Worm (Caenorhabditis elegans) whole organism, early embryonic: Measurements from ENCODE around the gene Y25C1A.7.

Experiments used
- B0310.2 ChIP-seq: sonication (generic microtip); optimal IDR thresholded peaks from 2 replicates; lab custom pipeline; 2016; ENCODE audit warnings: mild to moderate bottlenecking, missing genetic modification characterization, missing compliant biosample characterization
- F13C5.2 ChIP-seq: sonication (generic microtip); optimal IDR thresholded peaks from 2 replicates; lab custom pipeline; 2017; ENCODE audit warnings: mild to moderate bottlenecking, missing genetic modification characterization, inconsistent platforms, missing compliant biosample characterization
- aly-1 ChIP-seq: sonication (generic microtip); optimal IDR thresholded peaks from 2 replicates; lab custom pipeline; 2016; ENCODE audit warnings: missing genetic modification characterization, missing compliant biosample characterization
- ama-1 ChIP-seq: fragments of 150-350 bp; optimal IDR thresholded peaks from 2 replicates; lab custom pipeline; 2014
- ceh-13 ChIP-seq: fragments of 200-800 bp; sonication (Bioruptor generic); optimal IDR thresholded peaks from 2 replicates; lab custom pipeline; 2018; ENCODE audit warnings: mild to moderate bottlenecking, missing genetic modification characterization, missing compliant biosample characterization
- ceh-36 ChIP-seq: sonication (generic microtip); optimal IDR thresholded peaks from 2 replicates; lab custom pipeline; 2016; ENCODE audit warnings: missing genetic modification characterization, inconsistent platforms, missing compliant biosample characterization
- ets-7 ChIP-seq: sonication (generic microtip); optimal IDR thresholded peaks from 2 replicates; lab custom pipeline; 2016; ENCODE audit warnings: missing genotype, missing genetic modification characterization, missing compliant biosample characterization
- flt-1 ChIP-seq: fragments of 200-800 bp; sonication (Bioruptor generic); IDR thresholded peaks from 2 replicates; pipeline ENCODE4 v1.3.6; 2022; ENCODE audit warnings: missing genetic modification characterization, missing compliant biosample characterization
- hmbx-1 ChIP-seq: sonication (generic microtip); optimal IDR thresholded peaks from 2 replicates; lab custom pipeline; 2016; ENCODE audit warnings: mild to moderate bottlenecking, missing genetic modification characterization, missing compliant biosample characterization
- hmg-4 ChIP-seq: fragments of 200-800 bp; sonication (Bioruptor generic); optimal IDR thresholded peaks from 2 replicates; lab custom pipeline; 2018; ENCODE audit warnings: mild to moderate bottlenecking, missing genetic modification characterization, missing compliant biosample characterization
- hnd-1 ChIP-seq: sonication (generic microtip); optimal IDR thresholded peaks from 2 replicates; lab custom pipeline; 2016; ENCODE audit warnings: missing genetic modification characterization, missing compliant biosample characterization
- pes-1 ChIP-seq: fragments of 200-800 bp; sonication (Bioruptor generic); IDR thresholded peaks from 2 replicates; pipeline ENCODE4 v1.3.6; 2022; ENCODE audit warnings: missing genetic modification reagents, missing genetic modification characterization, missing compliant biosample characterization
- scrt-1 ChIP-seq: fragments of 200-800 bp; sonication (Bioruptor generic); IDR thresholded peaks from 2 replicates; pipeline ENCODE4 v1.3.6; 2022; ENCODE audit warnings: missing genetic modification characterization, missing compliant biosample characterization
- sea-1 ChIP-seq: fragments of 200-800 bp; sonication (Bioruptor generic); conservative IDR thresholded peaks from 2 replicates; pipeline ENCODE4 v1.3.6; 2022; ENCODE audit warnings: missing genetic modification characterization, missing compliant biosample characterization
- tbx-11 ChIP-seq: fragments of 200-800 bp; sonication (Bioruptor generic); IDR thresholded peaks from 2 replicates; pipeline ENCODE4 v1.3.6; 2022; ENCODE audit warnings: missing genetic modification characterization, missing compliant biosample characterization
- tbx-37 ChIP-seq: fragments of 200-800 bp; sonication (Bioruptor generic); conservative IDR thresholded peaks from 2 replicates; pipeline ENCODE4 v1.3.6; 2022; ENCODE audit warnings: missing genetic modification reagents, missing genetic modification characterization, missing compliant biosample characterization
- tra-4 ChIP-seq: sonication (generic microtip); optimal IDR thresholded peaks from 2 replicates; lab custom pipeline; 2017; ENCODE audit warnings: missing genetic modification characterization, missing compliant biosample characterization

Y25C1A.7 gene

ce11 chrII:3091268-3091667 lies 20.4 kb upstream of the Y25C1A.7 start, which contains the start of gene srg-21:
TSS of gene srg-21 (minus strand) at chrII:3091368.
- TF ChIP-seq pes-1 (GFP tag; lab: Robert Waterston, UW) = no peak
- no peak for TF ChIP-seq ama-1 (lab: Kevin White, UChicago)
- TF ChIP-seq tbx-37 (GFP tag; lab: Robert Waterston, UW) = no peak
- no peak for TF ChIP-seq hnd-1 (tag; lab: Kevin White, UChicago)
- TF ChIP-seq scrt-1 (GFP tag; lab: Robert Waterston, UW) = no peak
- no peak for TF ChIP-seq ceh-36 (tag; lab: Kevin White, UChicago)
- no peak for TF ChIP-seq F13C5.2 (tag; lab: Kevin White, UChicago)
- no peak for TF ChIP-seq ets-7 (tag; lab: Kevin White, UChicago)
- TF ChIP-seq tbx-11 (GFP tag; lab: Robert Waterston, UW) = no peak
- TF ChIP-seq B0310.2 (tag; lab: Kevin White, UChicago) = no peak
- no peak for TF ChIP-seq aly-1 (tag; lab: Kevin White, UChicago)
- TF ChIP-seq hmbx-1 (tag; lab: Kevin White, UChicago) = no peak

DNA sequence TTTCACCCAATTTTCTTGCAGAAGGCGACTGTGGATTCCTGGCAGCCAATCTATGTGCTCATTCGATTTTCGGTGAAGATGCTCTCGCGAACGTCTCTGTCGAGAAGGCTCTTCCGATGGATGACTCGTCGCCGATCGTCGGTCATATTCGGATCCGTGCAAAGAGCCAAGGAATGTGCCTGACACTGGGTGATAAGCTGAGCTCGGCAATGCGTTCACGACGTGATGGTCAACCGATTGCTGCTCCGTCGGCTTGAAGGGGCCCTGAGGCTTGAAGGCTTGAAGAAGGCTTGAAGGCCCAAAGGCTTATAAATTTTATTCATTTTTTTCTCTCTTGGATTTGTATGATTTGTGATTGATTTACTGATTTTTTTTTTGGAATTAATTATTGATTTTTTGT lies 16.3 kb upstream of the Y25C1A.7 start:
- TF ChIP-seq sea-1 (GFP tag; lab: Robert Waterston, UW) (no peak), B0310.2 (tag; lab: Kevin White, UChicago) (no peak), aly-1 (tag; lab: Kevin White, UChicago) (no peak), scrt-1 (GFP tag; lab: Robert Waterston, UW) (no peak), F13C5.2 (tag; lab: Kevin White, UChicago) (no peak), ets-7 (tag; lab: Kevin White, UChicago) (no peak), tra-4 (tag; lab: Kevin White, UChicago) (no peak), tbx-11 (GFP tag; lab: Robert Waterston, UW) (no peak), tbx-37 (GFP tag; lab: Robert Waterston, UW) (no peak), pes-1 (GFP tag; lab: Robert Waterston, UW) (no peak), hnd-1 (tag; lab: Kevin White, UChicago) (no peak), ama-1 (lab: Kevin White, UChicago) (no peak), ceh-13 (GFP tag; lab: Kevin White, UChicago) (no peak), hmbx-1 (tag; lab: Kevin White, UChicago) (no peak), hmg-4 (no peak), flt-1 (GFP tag; lab: Robert Waterston, UW) (no peak), ceh-36 (tag; lab: Kevin White, UChicago) (no peak)

ce11 chrII:3078496-3078895 lies 7.6 kb upstream of the Y25C1A.7 start, which contains the start of gene copb-1:
TSS of gene copb-1 (plus strand) at chrII:3078796.
- TF ChIP-seq tra-4 (tag; lab: Kevin White, UChicago) (no peak), flt-1 (GFP tag; lab: Robert Waterston, UW) (no peak), ceh-13 (GFP tag; lab: Kevin White, UChicago) (no peak), tbx-37 (GFP tag; lab: Robert Waterston, UW) (no peak), hmg-4 (no peak), ets-7 (tag; lab: Kevin White, UChicago) (no peak)

DNA sequence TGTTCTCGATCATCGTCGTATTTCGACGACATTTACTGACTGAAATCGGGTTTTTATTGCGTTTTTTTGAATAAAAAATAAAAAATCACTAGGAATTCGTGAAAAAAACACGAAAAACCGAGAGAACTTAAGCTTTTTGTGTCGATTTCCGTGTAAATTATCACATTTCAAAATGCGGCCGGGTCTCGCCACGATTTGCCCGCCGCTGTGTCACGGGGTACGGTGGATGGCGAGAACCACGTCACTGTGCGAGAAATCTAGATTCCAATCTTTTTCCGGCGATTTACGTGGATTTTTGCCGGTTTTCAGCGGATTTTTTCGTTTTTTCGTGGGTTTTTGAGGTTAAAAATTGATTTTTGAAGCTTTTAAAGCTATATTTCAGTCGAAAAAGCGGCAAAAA lies 6.1 kb upstream of the Y25C1A.7 start, which contains the start of gene Y25C1A.8:
Gene Y25C1A.8 (minus strand): TSS at position 45 of the 400 bp plus-strand sequence.
- TF ChIP-seq scrt-1 (GFP tag; lab: Robert Waterston, UW) (no peak), tbx-37 (GFP tag; lab: Robert Waterston, UW) (no peak), flt-1 (GFP tag; lab: Robert Waterston, UW) (no peak), ama-1 (lab: Kevin White, UChicago) (no peak), F13C5.2 (tag; lab: Kevin White, UChicago) (peak; percentile 87), sea-1 (GFP tag; lab: Robert Waterston, UW) (0 out of 2 replicates have a peak, but pooled peaks have one; percentile 14), aly-1 (tag; lab: Kevin White, UChicago) (peak; percentile 17), hmg-4 (peak; percentile 16), ets-7 (tag; lab: Kevin White, UChicago) (no peak), tra-4 (tag; lab: Kevin White, UChicago) (no peak), B0310.2 (tag; lab: Kevin White, UChicago) (no peak), pes-1 (GFP tag; lab: Robert Waterston, UW) (0 out of 2 replicates have a peak, but pooled peaks have one; percentile 45), ceh-36 (tag; lab: Kevin White, UChicago) (no peak), tbx-11 (GFP tag; lab: Robert Waterston, UW) (0 out of 2 replicates have a peak, but pooled peaks have one; percentile 13), hmbx-1 (tag; lab: Kevin White, UChicago) (no peak)

- TF ChIP-seq scrt-1 (GFP tag; lab: Robert Waterston, UW) = no peak
- TF ChIP-seq tbx-11 (GFP tag; lab: Robert Waterston, UW) = no peak
- TF ChIP-seq F13C5.2 (tag; lab: Kevin White, UChicago) = no peak
- no peak for TF ChIP-seq ets-7 (tag; lab: Kevin White, UChicago)
- TF ChIP-seq aly-1 (tag; lab: Kevin White, UChicago) = no peak
- no peak for TF ChIP-seq tbx-37 (GFP tag; lab: Robert Waterston, UW)
Observed at ce11 chrII:3070182-3070581, 680 bp downstream of the Y25C1A.7 start.

DNA sequence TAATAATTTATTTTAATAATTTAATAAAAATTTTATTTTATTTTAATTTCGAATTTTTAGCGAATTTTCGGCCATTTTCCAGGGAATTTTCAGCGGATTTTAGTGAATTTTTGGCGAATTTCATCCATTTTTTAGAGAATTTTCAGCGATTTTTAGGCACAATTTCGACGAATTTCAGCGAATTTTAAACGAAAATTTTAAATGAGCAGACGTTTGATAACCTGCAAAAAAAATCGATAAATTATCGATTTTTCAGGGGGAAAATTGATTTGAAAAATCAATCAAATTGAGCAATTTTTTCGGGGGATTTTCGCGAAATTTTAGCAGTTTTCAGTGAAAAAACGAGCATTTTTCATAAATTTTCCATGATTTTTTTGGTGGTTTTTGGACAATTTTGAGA lies 2.2 kb downstream of the Y25C1A.7 start:
- TF ChIP-seq scrt-1 (GFP tag; lab: Robert Waterston, UW) = no peak
- TF ChIP-seq sea-1 (GFP tag; lab: Robert Waterston, UW) = no peak
- TF ChIP-seq hmbx-1 (tag; lab: Kevin White, UChicago) = no peak
- no peak for TF ChIP-seq ceh-13 (GFP tag; lab: Kevin White, UChicago)
- no peak for TF ChIP-seq ama-1 (lab: Kevin White, UChicago)
- TF ChIP-seq F13C5.2 (tag; lab: Kevin White, UChicago) = no peak
- TF ChIP-seq hnd-1 (tag; lab: Kevin White, UChicago) = no peak

DNA sequence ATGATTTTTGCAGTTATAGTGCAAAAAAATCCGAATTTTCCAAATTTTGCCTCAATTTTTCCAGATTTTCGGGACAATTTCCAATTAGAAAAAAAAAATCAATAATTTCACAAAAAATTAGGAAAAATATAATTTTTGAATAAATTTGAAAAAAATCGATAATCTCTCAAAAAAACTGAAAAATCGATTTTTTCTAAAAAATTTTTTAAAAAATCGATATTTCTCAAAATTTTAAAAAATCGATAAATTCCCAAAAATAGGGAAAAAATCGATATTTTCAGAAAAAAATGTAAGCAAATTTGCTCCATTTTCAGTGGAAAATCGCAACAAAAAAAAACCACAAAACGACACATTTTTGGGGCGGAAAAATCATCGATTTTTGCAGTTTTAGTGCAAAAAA lies 3.0 kb downstream of the Y25C1A.7 start:
- TF ChIP-seq hmg-4 (no peak), ceh-13 (GFP tag; lab: Kevin White, UChicago) (no peak), ets-7 (tag; lab: Kevin White, UChicago) (no peak), hmbx-1 (tag; lab: Kevin White, UChicago) (no peak), ceh-36 (tag; lab: Kevin White, UChicago) (no peak), aly-1 (tag; lab: Kevin White, UChicago) (no peak), flt-1 (GFP tag; lab: Robert Waterston, UW) (no peak), F13C5.2 (tag; lab: Kevin White, UChicago) (no peak), B0310.2 (tag; lab: Kevin White, UChicago) (no peak), ama-1 (lab: Kevin White, UChicago) (no peak), hnd-1 (tag; lab: Kevin White, UChicago) (no peak), scrt-1 (GFP tag; lab: Robert Waterston, UW) (no peak)
